Fruit fly (Drosophila melanogaster): ENCODE measurements around the gene CG16952.
A peak's percentile ranks its signal among the peaks of the same experiment; 100 is the strongest.

Gene CG16952

DNA sequence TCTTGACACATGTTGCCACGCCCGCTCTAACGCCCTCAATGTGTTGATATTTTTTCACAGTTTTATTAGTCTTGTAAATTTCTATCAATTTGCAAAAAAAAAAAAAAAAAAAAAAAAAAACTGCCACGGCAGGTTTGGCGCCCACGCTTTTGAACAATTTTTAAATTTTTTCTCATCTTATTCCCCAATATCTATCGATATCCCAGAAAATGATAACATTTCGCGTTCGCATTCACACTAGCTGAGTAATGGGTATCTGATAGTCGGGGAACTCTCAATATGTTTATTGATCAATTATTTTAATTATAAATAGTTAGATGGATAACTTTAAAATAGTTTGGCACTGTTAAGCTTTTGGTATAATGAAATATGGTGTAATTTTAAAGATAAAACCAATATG, 28.6 kb upstream of the CG16952 start (continued):
- TF ChIP-seq nerfin-2 (GFP tag; IDR thresholded peaks at IDR 0.05; ENCODE audit: partially characterized antibody) = peak; percentile 96
- TF ChIP-seq ftz-f1 (GFP tag; optimal IDR thresholded peaks at IDR 0.05) = no peak
- peak; percentile 95 for TF ChIP-seq CG16813 (GFP tag; IDR thresholded peaks at IDR 0.05; ENCODE audit: partially characterized antibody)
- TF ChIP-seq Scr (GFP tag; IDR thresholded peaks at IDR 0.05; ENCODE audit: partially characterized antibody) = peak; percentile 76
- TF ChIP-seq CG8924 (tag; optimal IDR thresholded peaks at IDR 0.05) = no peak
- no peak for TF ChIP-seq Abd-B (GFP tag; optimal IDR thresholded peaks at IDR 0.05)
- TF ChIP-seq CG34224 (GFP tag; IDR thresholded peaks at IDR 0.05; ENCODE audit: partially characterized antibody) = peak; percentile 60; the same call in 2 of the 3 replicates
- no peak for TF ChIP-seq lab (GFP tag; optimal IDR thresholded peaks at IDR 0.05)
- no peak for TF ChIP-seq scrt (GFP tag; optimal IDR thresholded peaks at IDR 0.05)
- no peak for TF ChIP-seq CG8290 (GFP tag; optimal IDR thresholded peaks at IDR 0.05)
- TF ChIP-seq CG8290 (tag; optimal IDR thresholded peaks at IDR 0.05) = no peak
- TF ChIP-seq vnd (GFP tag; IDR thresholded peaks at IDR 0.05; ENCODE audit: partially characterized antibody) = peak; percentile 94
- TF ChIP-seq CG11247 (GFP tag; IDR thresholded peaks at IDR 0.05) = no peak
- peak; percentile 65; the same call in 3 of the 4 replicates for TF ChIP-seq Dll (GFP tag; IDR thresholded peaks at IDR 0.05; ENCODE audit: partially characterized antibody)
- TF ChIP-seq NK7.1 (GFP tag; optimal IDR thresholded peaks at IDR 0.05) = no peak
- TF ChIP-seq Ada2b (GFP tag; IDR thresholded peaks at IDR 0.05) = no peak
- TF ChIP-seq unc-4 (GFP tag; IDR thresholded peaks at IDR 0.05; ENCODE audit: partially characterized antibody) = peak; percentile 47
- no peak for TF ChIP-seq HmgD (GFP tag; optimal IDR thresholded peaks at IDR 0.05)
- TF ChIP-seq inv (GFP tag; IDR thresholded peaks at IDR 0.05; ENCODE audit: partially characterized antibody) = peak; percentile 82
- TF ChIP-seq CG5180 (GFP tag; optimal IDR thresholded peaks at IDR 0.05) = no peak
- TF ChIP-seq CG4820 (GFP tag; optimal IDR thresholded peaks at IDR 0.05) = no peak
- no peak for TF ChIP-seq CG6683 (GFP tag; optimal IDR thresholded peaks at IDR 0.05)
- no peak for TF ChIP-seq oc (tag; optimal IDR thresholded peaks at IDR 0.05)
- no peak for TF ChIP-seq CG8281 (tag; optimal IDR thresholded peaks at IDR 0.05)
- TF ChIP-seq CG4404 (GFP tag; IDR thresholded peaks at IDR 0.05) = no peak
- TF ChIP-seq HLH54F (GFP tag; optimal IDR thresholded peaks at IDR 0.05) = no peak
- TF ChIP-seq onecut (GFP tag; IDR thresholded peaks at IDR 0.05) = no peak
- TF ChIP-seq mld (GFP tag; IDR thresholded peaks at IDR 0.05; ENCODE audit: partially characterized antibody) = peak; percentile 98
- no peak for TF ChIP-seq Blimp-1 (GFP tag; optimal IDR thresholded peaks at IDR 0.05)
- TF ChIP-seq Sox100B (GFP tag; optimal IDR thresholded peaks at IDR 0.05) = no peak

DNA sequence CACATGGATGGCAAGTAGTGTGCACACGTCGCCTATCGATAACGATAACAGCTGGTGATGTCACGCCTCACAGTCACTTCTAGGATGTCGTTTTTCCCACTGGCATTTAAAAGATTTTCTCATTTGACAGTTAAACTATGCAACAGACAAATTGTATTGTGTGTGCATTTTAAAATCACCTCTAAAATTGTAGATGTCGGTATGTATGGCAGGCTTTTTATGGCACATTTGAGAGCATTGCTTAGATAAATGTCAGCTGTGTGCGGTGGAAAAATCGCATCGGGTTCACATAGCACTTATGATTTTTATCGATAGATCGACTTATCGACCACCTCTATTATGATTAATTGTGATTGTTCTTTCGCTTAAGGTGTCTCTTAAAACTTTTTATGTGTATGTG, 25.8 kb upstream of the CG16952 start, which contains the start of the genes ArgRS and CG8578:
ArgRS (minus strand) TSS at position 7 of the 400 bp plus-strand sequence.
CG8578 (plus strand) TSS at position 338 of the 400 bp plus-strand sequence.
- TF ChIP-seq lola (GFP tag; optimal IDR thresholded peaks at IDR 0.05) (peak in 1 of 3 experiments; percentile 26), Adf1 (GFP tag; IDR thresholded peaks at IDR 0.05) (no peak), jumu (GFP tag; optimal IDR thresholded peaks at IDR 0.05) (peak; percentile 90), dimm (GFP tag; IDR thresholded peaks at IDR 0.05) (no peak), cato (GFP tag; optimal IDR thresholded peaks at IDR 0.05; ENCODE audit: borderline replicate concordance) (no peak), Camta (GFP tag; optimal IDR thresholded peaks at IDR 0.05) (peak; percentile 85), CG8281 (tag; optimal IDR thresholded peaks at IDR 0.05) (no peak), CG4282 (GFP tag; optimal IDR thresholded peaks at IDR 0.05) (no peak), sob (GFP tag; IDR thresholded peaks at IDR 0.05) (peak; percentile 48), CG30431 (GFP tag; optimal IDR thresholded peaks at IDR 0.05) (no peak), dan (GFP tag; IDR thresholded peaks at IDR 0.05) (no peak), CG6689 (GFP tag; IDR thresholded peaks at IDR 0.05) (peak; percentile 83; the same call in 1 of the 2 replicates), hb (GFP tag; IDR thresholded peaks at IDR 0.05; ENCODE audit: partially characterized antibody) (peak; percentile 82), ranshi (GFP tag; IDR thresholded peaks at IDR 0.05) (no peak), fu2 (GFP tag; optimal IDR thresholded peaks at IDR 0.05) (peak; percentile 38), Meics (GFP tag; optimal IDR thresholded peaks at IDR 0.05) (no peak), hth (optimal IDR thresholded peaks at IDR 0.05) (no peak), CG17829 (tag; optimal IDR thresholded peaks at IDR 0.05) (peak; percentile 74), CG6813 (GFP tag; optimal IDR thresholded peaks at IDR 0.05) (no peak), CG10565 (GFP tag; optimal IDR thresholded peaks at IDR 0.05) (no peak), CG11085 (GFP tag; IDR thresholded peaks at IDR 0.05) (no peak), emc (GFP tag; optimal IDR thresholded peaks at IDR 0.05) (no peak), inv (GFP tag; IDR thresholded peaks at IDR 0.05; ENCODE audit: partially characterized antibody) (peak; percentile 85)

Measured in whole organism, embryonic.